Fruit fly (Drosophila melanogaster) whole organism, embryonic: ENCODE measurements around the gene wdn.

Experiments used
- Atf3 ChIP-seq: fragments of 200-800 bp; sonication (Bioruptor generic); optimal IDR thresholded peaks from 3 replicates; lab custom pipeline; 2016; ENCODE audit warnings: missing biosample characterization, missing genetic modification characterization
- C15 ChIP-seq: fragments of 200-800 bp; sonication (Bioruptor generic); IDR thresholded peaks from 3 replicates; pipeline ENCODE4 v1.3.6; 2022; ENCODE audit warnings: missing biosample characterization, missing genetic modification characterization
- CG1024 ChIP-seq: fragments of 200-800 bp; sonication (Bioruptor generic); IDR thresholded peaks from 2 replicates; pipeline ENCODE4 v1.3.6; 2022; ENCODE audit warnings: missing biosample characterization, missing genetic modification characterization
- CG10366 ChIP-seq: fragments of 200-800 bp; sonication (Bioruptor generic); IDR thresholded peaks from 2 replicates; pipeline ENCODE4 v1.3.6; 2022; ENCODE audit warnings: missing biosample characterization, missing genetic modification characterization
- CG10462 ChIP-seq: fragments of 200-800 bp; sonication (Bioruptor generic); optimal IDR thresholded peaks from 2 replicates; lab custom pipeline; 2016; ENCODE audit warnings: missing biosample characterization, missing genetic modification characterization
- CG11093 ChIP-seq: fragments of 200-800 bp; sonication (Bioruptor generic); IDR thresholded peaks from 3 replicates; pipeline ENCODE4 v1.3.6; 2022; ENCODE audit warnings: missing biosample characterization, missing genetic modification characterization
- CG11696 ChIP-seq: fragments of 200-800 bp; sonication (Bioruptor generic); IDR thresholded peaks from 2 replicates; pipeline ENCODE4 v1.3.6; 2022; ENCODE audit warnings: missing biosample characterization, missing genetic modification characterization
- CG12236 ChIP-seq: fragments of 200-800 bp; sonication (Bioruptor generic); optimal IDR thresholded peaks from 2 replicates; lab custom pipeline; 2016; ENCODE audit warnings: missing biosample characterization, missing genetic modification characterization
- CG12659 ChIP-seq: fragments of 200-800 bp; sonication (Bioruptor generic); optimal IDR thresholded peaks from 3 replicates; lab custom pipeline; 2017; ENCODE audit warnings: mild to moderate bottlenecking, missing biosample characterization, missing genetic modification reagents, missing genetic modification characterization
- CG13424 ChIP-seq: fragments of 200-800 bp; sonication (Bioruptor generic); optimal IDR thresholded peaks from 2 replicates; lab custom pipeline; 2019; ENCODE audit warnings: missing biosample characterization, mild to moderate bottlenecking, missing genetic modification characterization, moderate library complexity
- CG18619 ChIP-seq: fragments of 200-800 bp; sonication (Bioruptor generic); optimal IDR thresholded peaks from 3 replicates; lab custom pipeline; 2017; ENCODE audit warnings: missing biosample characterization, mild to moderate bottlenecking, missing genetic modification characterization
- CG4820 ChIP-seq: fragments of 200-800 bp; sonication (Bioruptor generic); optimal IDR thresholded peaks from 3 replicates; lab custom pipeline; 2016; ENCODE audit warnings: missing biosample characterization, missing genetic modification characterization
- CG5245 ChIP-seq: fragments of 200-800 bp; sonication (Bioruptor generic); optimal IDR thresholded peaks from 3 replicates; lab custom pipeline; 2016; ENCODE audit warnings: missing biosample characterization, missing genetic modification characterization
- CG6272 ChIP-seq: fragments of 200-800 bp; sonication (Bioruptor generic); IDR thresholded peaks from 2 replicates; pipeline ENCODE4 v1.3.6; 2022; ENCODE audit warnings: missing biosample characterization, missing genetic modification characterization
- CG7987 ChIP-seq: fragments of 200-800 bp; sonication (Bioruptor generic); optimal IDR thresholded peaks from 2 replicates; lab custom pipeline; 2018; ENCODE audit warnings: missing biosample characterization, mild to moderate bottlenecking, missing genetic modification characterization, moderate library complexity
- CG8765 ChIP-seq: fragments of 200-800 bp; sonication (Bioruptor generic); IDR thresholded peaks from 2 replicates; pipeline ENCODE4 v1.3.6; 2022; ENCODE audit warnings: missing biosample characterization, missing genetic modification characterization
- CG9932 ChIP-seq: fragments of 200-800 bp; sonication (Bioruptor generic); IDR thresholded peaks from 2 replicates; pipeline ENCODE4 v1.3.6; 2022; ENCODE audit warnings: missing biosample characterization, missing genetic modification characterization
- Dbx ChIP-seq: fragments of 200-800 bp; sonication (Bioruptor generic); IDR thresholded peaks from 3 replicates; pipeline ENCODE4 v1.3.6; 2022; ENCODE audit warnings: missing biosample characterization, missing genetic modification characterization
- ERR ChIP-seq: fragments of 200-800 bp; sonication (Bioruptor generic); optimal IDR thresholded peaks from 2 replicates; lab custom pipeline; 2016; ENCODE audit warnings: missing biosample characterization, missing genetic modification characterization
- Fer1 ChIP-seq: fragments of 200-800 bp; sonication (Bioruptor generic); optimal IDR thresholded peaks from 2 replicates; lab custom pipeline; 2017; ENCODE audit warnings: missing biosample characterization, mild to moderate bottlenecking, missing genetic modification characterization
- Fer2 ChIP-seq: fragments of 200-800 bp; sonication (Bioruptor generic); optimal IDR thresholded peaks from 2 replicates; lab custom pipeline; 2018; ENCODE audit warnings: missing biosample characterization, mild to moderate bottlenecking, missing genetic modification characterization, moderate library complexity
- GATAe ChIP-seq: fragments of 200-800 bp; sonication (Bioruptor generic); conservative IDR thresholded peaks from 2 replicates; pipeline ENCODE4 v1.3.6; 2022; ENCODE audit warnings: missing biosample characterization, missing genetic modification characterization
- Six4 ChIP-seq: fragments of 200-800 bp; sonication (Bioruptor generic); optimal IDR thresholded peaks from 2 replicates; lab custom pipeline; 2016; ENCODE audit warnings: missing biosample characterization, missing genetic modification characterization
- Sox100B ChIP-seq: fragments of 200-800 bp; sonication (Bioruptor generic); optimal IDR thresholded peaks from 3 replicates; lab custom pipeline; 2018; ENCODE audit warnings: missing biosample characterization, mild to moderate bottlenecking, missing genetic modification characterization
- Taf1 ChIP-seq: fragments of 200-800 bp; sonication (Bioruptor generic); IDR thresholded peaks from 2 replicates; pipeline ENCODE4 v1.3.6; 2022; ENCODE audit warnings: missing biosample characterization, missing genetic modification characterization
- ap ChIP-seq: fragments of 200-800 bp; sonication (Bioruptor generic); IDR thresholded peaks from 2 replicates; pipeline ENCODE4 v1.3.6; 2022; ENCODE audit warnings: missing biosample characterization, missing genetic modification characterization
- ase ChIP-seq: fragments of 200-800 bp; sonication (Bioruptor generic); IDR thresholded peaks from 3 replicates; pipeline ENCODE4 v1.3.6; 2022; ENCODE audit warnings: missing biosample characterization, missing genetic modification characterization
- br ChIP-seq: fragments of >200 bp; optimal IDR thresholded peaks from 2 replicates; lab custom pipeline; 2017
- bsh ChIP-seq, 2 experiments: fragments of 200-800 bp; sonication (Bioruptor generic); optimal IDR thresholded peaks; 2 replicates each; lab custom pipeline; 2017 to 2018; ENCODE audit warnings: mild to moderate bottlenecking in 2 of 2, missing biosample characterization in 2 of 2, missing genetic modification characterization in 2 of 2, moderate library complexity in 1 of 2
- ci ChIP-seq: fragments of 200-800 bp; sonication (Bioruptor generic); IDR thresholded peaks from 3 replicates; pipeline ENCODE4 v1.3.6; 2022; ENCODE audit warnings: missing biosample characterization, missing genetic modification characterization
- corto ChIP-seq: fragments of 200-800 bp; sonication (Bioruptor generic); optimal IDR thresholded peaks from 2 replicates; lab custom pipeline; 2016; ENCODE audit warnings: missing biosample characterization, mild to moderate bottlenecking, missing genetic modification characterization, moderate library complexity
- crc ChIP-seq: fragments of 200-800 bp; sonication (Bioruptor generic); optimal IDR thresholded peaks from 2 replicates; lab custom pipeline; 2016; ENCODE audit warnings: missing biosample characterization, missing genetic modification characterization
- dpn ChIP-seq, 2 experiments: fragments of 200-800 bp; sonication (Bioruptor generic); optimal IDR thresholded peaks; 3 replicates each; lab custom pipeline; 2016; ENCODE audit warnings: missing biosample characterization in 2 of 2, missing genetic modification characterization in 2 of 2
- ftz-f1 ChIP-seq: fragments of 200-800 bp; sonication (Bioruptor generic); optimal IDR thresholded peaks from 2 replicates; lab custom pipeline; 2016; ENCODE audit warnings: missing biosample characterization, missing genetic modification characterization
- gfzf ChIP-seq: fragments of 200-800 bp; sonication (Bioruptor generic); optimal IDR thresholded peaks from 2 replicates; lab custom pipeline; 2016; ENCODE audit warnings: missing biosample characterization, mild to moderate bottlenecking, missing genetic modification characterization, moderate library complexity
- lab ChIP-seq: fragments of 200-800 bp; sonication (Bioruptor generic); optimal IDR thresholded peaks from 3 replicates; lab custom pipeline; 2017; ENCODE audit warnings: missing biosample characterization, missing genetic modification characterization, mild to moderate bottlenecking, moderate library complexity, missing genetic modification reagents
- lov ChIP-seq, 2 experiments: fragments of 200-800 bp in 1 of 2; fragments of >200 bp in 1 of 2; sonication (Bioruptor generic) in 1 of 2; IDR thresholded peaks in 1 of 2; optimal IDR thresholded peaks in 1 of 2; 2 replicates in 1 of 2; 3 replicates in 1 of 2; pipeline versions ENCODE4 v1.3.6 to Lab custom; 2017 to 2022; ENCODE audit warnings: missing biosample characterization in 1 of 2, missing genetic modification characterization in 1 of 2
- mam ChIP-seq: fragments of 200-800 bp; sonication (Bioruptor generic); optimal IDR thresholded peaks from 3 replicates; lab custom pipeline; 2016; ENCODE audit warnings: missing biosample characterization, missing genetic modification characterization
- mirr ChIP-seq: fragments of 200-800 bp; sonication (Bioruptor generic); optimal IDR thresholded peaks from 3 replicates; lab custom pipeline; 2018; ENCODE audit warnings: missing biosample characterization, mild to moderate bottlenecking, missing genetic modification characterization
- mld ChIP-seq: fragments of 200-800 bp; sonication (Bioruptor generic); IDR thresholded peaks from 3 replicates; pipeline ENCODE4 v1.3.6; 2022; ENCODE audit warnings: missing biosample characterization, missing genetic modification characterization; ENCODE audit not compliant: partially characterized antibody
- sisA ChIP-seq: fragments of 200-800 bp; sonication (Bioruptor generic); IDR thresholded peaks from 2 replicates; pipeline ENCODE4 v1.3.6; 2022; ENCODE audit warnings: missing biosample characterization, missing genetic modification characterization
- so ChIP-seq: fragments of 200-800 bp; sonication (Bioruptor generic); IDR thresholded peaks from 3 replicates; pipeline ENCODE4 v1.3.6; 2022; ENCODE audit warnings: missing biosample characterization, missing genetic modification characterization
- stc ChIP-seq: fragments of 200-800 bp; sonication (Bioruptor generic); IDR thresholded peaks from 2 replicates; pipeline ENCODE4 v1.3.6; 2022; ENCODE audit warnings: missing biosample characterization, missing genetic modification characterization
- sug ChIP-seq: fragments of 200-800 bp; optimal IDR thresholded peaks from 2 replicates; lab custom pipeline; 2019; ENCODE audit warnings: missing biosample characterization, mild to moderate bottlenecking, missing genetic modification characterization, moderate library complexity
- tio ChIP-seq: fragments of 200-800 bp; sonication (Bioruptor generic); optimal IDR thresholded peaks from 2 replicates; lab custom pipeline; 2017; ENCODE audit warnings: missing biosample characterization, missing genetic modification characterization, inconsistent platforms
- toy ChIP-seq: fragments of 200-800 bp; sonication (Bioruptor generic); IDR thresholded peaks from 2 replicates; pipeline ENCODE4 v1.3.6; 2022; ENCODE audit warnings: missing biosample characterization, missing genetic modification characterization
- tx ChIP-seq: fragments of 200-800 bp; sonication (Bioruptor generic); optimal IDR thresholded peaks from 2 replicates; lab custom pipeline; 2016; ENCODE audit warnings: missing biosample characterization, missing genetic modification characterization
- usp ChIP-seq: fragments of >200 bp; optimal IDR thresholded peaks from 2 replicates; lab custom pipeline; 2017; ENCODE audit warnings: missing biosample characterization, missing genetic modification characterization
- vfl ChIP-seq: fragments of 200-800 bp; sonication (Bioruptor generic); optimal IDR thresholded peaks from 2 replicates; lab custom pipeline; 2016; ENCODE audit warnings: missing biosample characterization, missing genetic modification characterization
- wek ChIP-seq: fragments of 200-800 bp; sonication (Bioruptor generic); optimal IDR thresholded peaks from 3 replicates; lab custom pipeline; 2018; ENCODE audit warnings: missing biosample characterization, mild to moderate bottlenecking, missing genetic modification characterization, moderate library complexity

Gene wdn

DNA sequence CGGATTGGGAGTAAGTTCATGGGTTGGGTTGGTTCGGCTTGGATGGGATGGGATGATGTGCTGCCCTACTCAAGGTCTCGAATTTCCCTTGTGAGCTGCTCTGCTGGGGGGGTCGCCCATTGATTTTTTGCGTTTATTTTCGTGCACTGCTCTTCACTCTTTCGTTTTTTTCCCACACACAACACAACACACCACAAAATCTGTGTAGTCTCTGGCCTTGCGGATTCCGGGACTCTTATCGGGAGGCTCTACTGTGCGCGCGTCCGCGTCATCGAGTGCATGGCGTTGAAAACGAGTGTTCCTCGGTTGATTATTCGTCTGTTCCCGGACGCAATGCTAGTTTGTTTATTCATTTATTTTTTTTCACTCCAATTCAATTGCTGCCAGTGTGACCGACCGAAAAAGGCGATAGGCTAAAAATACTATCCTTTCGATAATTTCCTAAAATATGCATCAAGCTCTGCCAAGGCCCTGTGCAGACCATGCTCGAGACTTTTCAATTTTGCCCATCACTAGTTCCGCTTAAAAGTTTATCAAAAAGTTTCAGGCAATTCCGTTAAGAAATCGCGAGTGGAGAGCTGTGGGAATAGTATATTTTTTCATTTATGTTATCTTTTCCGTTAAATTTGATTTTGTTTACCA, 20.6 kb upstream of the wdn start, which contains the start of gene WASp (continued):
- peak; percentile 64 for TF ChIP-seq mam
- peak; percentile 94 for TF ChIP-seq ci (GFP tag; lab: Robert Waterston, UW)
- TF ChIP-seq CG6272 (GFP tag; lab: Robert Waterston, UW): 0 out of 2 replicates have a peak, but pooled peaks have one; percentile 15
- TF ChIP-seq bsh (GFP tag; optimal IDR thresholded peaks at IDR 0.05; lab: Kevin White, UChicago): peak; percentile 35 to 53
- peak; percentile 62 for TF ChIP-seq vfl (GFP tag; lab: Kevin White, UChicago)
- TF ChIP-seq C15 (GFP tag; lab: Robert Waterston, UW): 0 out of 3 replicates have a peak, but pooled peaks have one; percentile 24
- TF ChIP-seq CG11093 (GFP tag; lab: Robert Waterston, UW): no peak
- peak; percentile 18 for TF ChIP-seq Fer2
- TF ChIP-seq CG8765 (GFP tag; lab: Robert Waterston, UW): peak; percentile 42; the same call in 1 of the 2 replicates
- TF ChIP-seq ase: peak; percentile 44; the same call in 1 of the 3 replicates
- TF ChIP-seq usp (GFP tag; lab: Kevin White, UChicago): no peak
- TF ChIP-seq ERR: peak; percentile 67
- TF ChIP-seq CG10366 (GFP tag; lab: Robert Waterston, UW): peak; percentile 59
- TF ChIP-seq mirr (GFP tag; lab: Kevin White, UChicago): peak; percentile 22
- TF ChIP-seq toy: 0 out of 2 replicates have a peak, but pooled peaks have one; percentile 19
- TF ChIP-seq CG7987 (GFP tag; lab: Kevin White, UChicago): peak; percentile 86
- no peak for TF ChIP-seq Fer1
- TF ChIP-seq Six4 (GFP tag; lab: Kevin White, UChicago): peak; percentile 3
- TF ChIP-seq gfzf (GFP tag; lab: Kevin White, UChicago): peak; percentile 95
- peak; percentile 52; the same call in 1 of the 3 replicates for TF ChIP-seq Dbx (GFP tag; lab: Robert Waterston, UW)
- TF ChIP-seq tio (GFP tag; lab: Kevin White, UChicago): no peak
- peak; percentile 62 for TF ChIP-seq wek (GFP tag; lab: Kevin White, UChicago)
- peak; percentile 68; the same call in 1 of the 3 replicates for TF ChIP-seq so
- peak; percentile 81 for TF ChIP-seq CG1024
- TF ChIP-seq mld (GFP tag; lab: Robert Waterston, UW): no peak
- TF ChIP-seq CG9932: peak; percentile 74
- TF ChIP-seq CG12236: peak; percentile 15
- peak; percentile 89 for TF ChIP-seq sug (tag; lab: Kevin White, UChicago)
- TF ChIP-seq lab (GFP tag; lab: Kevin White, UChicago): peak; percentile 81
- TF ChIP-seq CG10462 (GFP tag; lab: Kevin White, UChicago): peak; percentile 36
- TF ChIP-seq sisA (GFP tag; lab: Robert Waterston, UW): no peak
- peak; percentile 72 for TF ChIP-seq CG18619 (GFP tag; lab: Kevin White, UChicago)
- peak; percentile 20 for TF ChIP-seq CG5245
- peak; percentile 70 for TF ChIP-seq stc (GFP tag; lab: Robert Waterston, UW)
- no peak for TF ChIP-seq lov (optimal IDR thresholded peaks at IDR 0.05; lab: Kevin White, UChicago)
- TF ChIP-seq lov (GFP tag; IDR thresholded peaks at IDR 0.05; lab: Robert Waterston, UW): peak; percentile 83; the same call in 2 of the 3 replicates
- TF ChIP-seq Atf3 (GFP tag; lab: Kevin White, UChicago): peak; percentile 39
- TF ChIP-seq Taf1 (GFP tag; lab: Robert Waterston, UW): no peak
- no peak for TF ChIP-seq corto (GFP tag; lab: Kevin White, UChicago)
- TF ChIP-seq crc (GFP tag; lab: Kevin White, UChicago): peak; percentile 17
- peak; percentile 32 for TF ChIP-seq ftz-f1 (GFP tag; lab: Kevin White, UChicago)
- TF ChIP-seq CG13424 (tag; lab: Kevin White, UChicago): peak; percentile 53
- TF ChIP-seq br (lab: Kevin White, UChicago): no peak
- peak; percentile 35 for TF ChIP-seq tx (GFP tag; lab: Kevin White, UChicago)
- peak in 1 of 2 experiments; percentile 78 for TF ChIP-seq dpn (GFP tag; optimal IDR thresholded peaks at IDR 0.05; lab: Kevin White, UChicago)
- peak; percentile 94 for TF ChIP-seq CG12659 (GFP tag; lab: Kevin White, UChicago)
- TF ChIP-seq Sox100B (GFP tag; lab: Kevin White, UChicago): no peak
- 0 out of 2 replicates have a peak, but pooled peaks have one; percentile 46 for TF ChIP-seq CG11696 (GFP tag; lab: Robert Waterston, UW)
- peak; percentile 45 for TF ChIP-seq CG4820 (GFP tag; lab: Kevin White, UChicago)
- 0 out of 2 replicates have a peak, but pooled peaks have one; percentile 34 for TF ChIP-seq ap (GFP tag; lab: Robert Waterston, UW)
- 0 out of 2 replicates have a peak, but pooled peaks have one; percentile 47 for TF ChIP-seq GATAe
